Fruit fly (Drosophila melanogaster) whole organism, pupa: Measurements from ENCODE around the gene CG15408.

ENCODE experiments used
- CG12605 ChIP-seq: fragments of 200-800 bp; sonication (Bioruptor generic); IDR thresholded peaks from 2 replicates; pipeline ENCODE4 v1.3.6; 2022; ENCODE audit warnings: missing biosample characterization, missing genetic modification characterization
- CG13204 ChIP-seq: fragments of 200-800 bp; sonication (Bioruptor generic); optimal IDR thresholded peaks from 2 replicates; lab custom pipeline; 2018; ENCODE audit warnings: missing biosample characterization, mild to moderate bottlenecking, missing genetic modification characterization, moderate library complexity
- CG15710 ChIP-seq: fragments of 200-800 bp; sonication (Bioruptor generic); optimal IDR thresholded peaks from 2 replicates; lab custom pipeline; 2018; ENCODE audit warnings: missing biosample characterization, mild to moderate bottlenecking, missing genetic modification characterization, moderate library complexity
- CG32121 ChIP-seq: fragments of 200-800 bp; sonication (Bioruptor generic); IDR thresholded peaks from 2 replicates; pipeline ENCODE4 v1.3.6; 2022; ENCODE audit warnings: missing biosample characterization, missing genetic modification characterization
- CG8159 ChIP-seq: fragments of 200-800 bp; sonication (Bioruptor generic); optimal IDR thresholded peaks from 3 replicates; lab custom pipeline; 2018; ENCODE audit warnings: missing biosample characterization, mild to moderate bottlenecking, missing genetic modification characterization, moderate library complexity
- CG8301 ChIP-seq: fragments of 200-800 bp; sonication (Bioruptor generic); optimal IDR thresholded peaks from 2 replicates; lab custom pipeline; 2018; ENCODE audit warnings: missing biosample characterization, mild to moderate bottlenecking, missing genetic modification characterization
- EcR ChIP-seq: fragments of 200-800 bp; sonication (Bioruptor generic); optimal IDR thresholded peaks from 3 replicates; lab custom pipeline; 2019; ENCODE audit warnings: missing biosample characterization, missing genetic modification characterization, mild to moderate bottlenecking, moderate library complexity, missing genetic modification reagents
- Ets98B ChIP-seq: fragments of 200-800 bp; sonication (Bioruptor generic); IDR thresholded peaks from 2 replicates; pipeline ENCODE4 v1.3.6; 2022; ENCODE audit warnings: missing biosample characterization, missing genetic modification characterization
- Pif1A ChIP-seq: fragments of 200-800 bp; sonication (Bioruptor generic); optimal IDR thresholded peaks from 3 replicates; lab custom pipeline; 2016; ENCODE audit warnings: missing biosample characterization, missing genetic modification characterization
- Snoo ChIP-seq: fragments of 200-800 bp; sonication (Bioruptor generic); optimal IDR thresholded peaks from 3 replicates; lab custom pipeline; 2017; ENCODE audit warnings: missing biosample characterization, mild to moderate bottlenecking, missing genetic modification characterization, inconsistent platforms
- fd96Ca ChIP-seq: fragments of 200-800 bp; sonication (Bioruptor generic); IDR thresholded peaks from 3 replicates; pipeline ENCODE4 v1.3.6; 2022; ENCODE audit warnings: missing biosample characterization, missing genetic modification characterization
- gl ChIP-seq: fragments of 200-800 bp; sonication (Bioruptor generic); optimal IDR thresholded peaks from 2 replicates; lab custom pipeline; 2018; ENCODE audit warnings: missing biosample characterization, mild to moderate bottlenecking, missing genetic modification characterization
- rn ChIP-seq: fragments of 200-800 bp; sonication (Bioruptor generic); IDR thresholded peaks from 2 replicates; pipeline ENCODE4 v1.3.6; 2022; ENCODE audit warnings: missing biosample characterization, missing genetic modification characterization

dm6 chr2L:3298065-3298469, 34.5 kb upstream of the CG15408 start:
- TF ChIP-seq Pif1A (GFP tag; lab: Kevin White, UChicago) = no peak
- TF ChIP-seq CG8301 (tag; lab: Kevin White, UChicago) = no peak
- no peak for TF ChIP-seq CG8159
- no peak for TF ChIP-seq EcR (GFP tag; lab: Kevin White, UChicago)
- TF ChIP-seq CG32121 (GFP tag; lab: Robert Waterston, UW) = no peak
- TF ChIP-seq gl (tag; lab: Kevin White, UChicago) = no peak
- TF ChIP-seq CG15710 (tag; lab: Kevin White, UChicago) = no peak
- TF ChIP-seq CG13204 (GFP tag; lab: Kevin White, UChicago) = no peak
- TF ChIP-seq rn (GFP tag; lab: Robert Waterston, UW) = no peak
- TF ChIP-seq CG12605 (GFP tag; lab: Robert Waterston, UW) = no peak
- no peak for TF ChIP-seq Snoo (tag; lab: Kevin White, UChicago)
- TF ChIP-seq Ets98B (GFP tag; lab: Robert Waterston, UW) = no peak
- TF ChIP-seq fd96Ca (GFP tag; lab: Robert Waterston, UW) = no peak
